Fruit fly (Drosophila melanogaster) whole organism, embryonic: Measurements from ENCODE around the gene HINT1.

Source experiments
- Atf3 ChIP-seq: fragments of 200-800 bp; sonication (Bioruptor generic); optimal IDR thresholded peaks from 3 replicates; lab custom pipeline; 2016; ENCODE audit warnings: missing biosample characterization, missing genetic modification characterization
- C15 ChIP-seq: fragments of 200-800 bp; sonication (Bioruptor generic); IDR thresholded peaks from 3 replicates; pipeline ENCODE4 v1.3.6; 2022; ENCODE audit warnings: missing biosample characterization, missing genetic modification characterization
- CG10321 ChIP-seq: fragments of 200-800 bp; sonication (Bioruptor generic); IDR thresholded peaks from 2 replicates; pipeline ENCODE4 v1.3.6; 2022; ENCODE audit warnings: missing biosample characterization, missing genetic modification characterization
- CG12219 ChIP-seq: fragments of 200-800 bp; sonication (Bioruptor generic); optimal IDR thresholded peaks from 3 replicates; lab custom pipeline; 2018; ENCODE audit warnings: missing biosample characterization, mild to moderate bottlenecking, missing genetic modification characterization
- CG12236 ChIP-seq: fragments of 200-800 bp; sonication (Bioruptor generic); optimal IDR thresholded peaks from 2 replicates; lab custom pipeline; 2016; ENCODE audit warnings: missing biosample characterization, missing genetic modification characterization
- CG12659 ChIP-seq: fragments of 200-800 bp; sonication (Bioruptor generic); optimal IDR thresholded peaks from 3 replicates; lab custom pipeline; 2017; ENCODE audit warnings: mild to moderate bottlenecking, missing biosample characterization, missing genetic modification reagents, missing genetic modification characterization
- CG15601 ChIP-seq: fragments of 200-800 bp; sonication (Bioruptor generic); optimal IDR thresholded peaks from 3 replicates; lab custom pipeline; 2019; ENCODE audit warnings: missing biosample characterization, mild to moderate bottlenecking, missing genetic modification characterization, moderate library complexity
- CG1602 ChIP-seq: fragments of 200-800 bp; sonication (Bioruptor generic); optimal IDR thresholded peaks from 3 replicates; lab custom pipeline; 2016; ENCODE audit warnings: missing biosample characterization, missing genetic modification characterization
- CG1832 ChIP-seq: fragments of 200-800 bp; sonication (Bioruptor generic); optimal IDR thresholded peaks from 2 replicates; lab custom pipeline; 2017; ENCODE audit warnings: missing biosample characterization, mild to moderate bottlenecking, missing genetic modification characterization, inconsistent platforms
- CG2120 ChIP-seq: fragments of 200-800 bp; sonication (Bioruptor generic); optimal IDR thresholded peaks from 3 replicates; lab custom pipeline; 2016; ENCODE audit warnings: missing biosample characterization, missing genetic modification characterization
- CG32767 ChIP-seq: fragments of 200-800 bp; sonication (Bioruptor generic); IDR thresholded peaks from 2 replicates; pipeline ENCODE4 v1.3.6; 2022; ENCODE audit warnings: missing biosample characterization, missing genetic modification characterization
- CG3726 ChIP-seq: fragments of 200-800 bp; sonication (Bioruptor generic); IDR thresholded peaks from 3 replicates; pipeline ENCODE4, ENCODE4 v1.3.6; 2022; ENCODE audit warnings: missing biosample characterization, missing genetic modification characterization
- CG42726 ChIP-seq: fragments of 200-800 bp; sonication (Bioruptor generic); IDR thresholded peaks from 2 replicates; pipeline ENCODE4 v1.3.6; 2022; ENCODE audit warnings: missing biosample characterization, missing genetic modification characterization; ENCODE audit not compliant: partially characterized antibody
- CG4854 ChIP-seq: fragments of 200-800 bp; sonication (Bioruptor generic); optimal IDR thresholded peaks from 2 replicates; lab custom pipeline; 2016; ENCODE audit warnings: missing biosample characterization, missing genetic modification characterization, inconsistent platforms
- CG6175 ChIP-seq: fragments of 200-800 bp; sonication (Bioruptor generic); IDR thresholded peaks from 3 replicates; pipeline ENCODE4 v1.3.6; 2022; ENCODE audit warnings: missing biosample characterization, missing genetic modification characterization
- CG7357 ChIP-seq: fragments of 200-800 bp; sonication (Bioruptor generic); IDR thresholded peaks from 3 replicates; pipeline ENCODE4 v1.3.6; 2022; ENCODE audit warnings: missing biosample characterization, missing genetic modification characterization
- CG7745 ChIP-seq: fragments of 200-800 bp; sonication (Bioruptor generic); optimal IDR thresholded peaks from 2 replicates; lab custom pipeline; 2018; ENCODE audit warnings: missing biosample characterization, mild to moderate bottlenecking, missing genetic modification characterization, moderate library complexity
- CG8290 ChIP-seq, 3 experiments: fragments of 200-800 bp; sonication (Bioruptor generic); optimal IDR thresholded peaks; 2 replicates each; lab custom pipeline; 2016 to 2019; ENCODE audit warnings: missing biosample characterization in 3 of 3, missing genetic modification characterization in 3 of 3, mild to moderate bottlenecking in 2 of 3, moderate library complexity in 1 of 3
- Dfd ChIP-seq, 2 experiments: fragments of >200 bp; optimal IDR thresholded peaks; 2 replicates each; lab custom pipeline; 2017; ENCODE audit warnings: missing biosample characterization in 2 of 2, missing genetic modification characterization in 2 of 2
- Dip3 ChIP-seq: fragments of 200-800 bp; sonication (Bioruptor generic); optimal IDR thresholded peaks from 3 replicates; lab custom pipeline; 2016; ENCODE audit warnings: missing biosample characterization, missing genetic modification characterization
- Ets65A ChIP-seq: fragments of 200-800 bp; sonication (Bioruptor generic); peaks from one replicate; lab custom pipeline; 2016; ENCODE audit warnings: missing biosample characterization, missing genetic modification characterization
- Fer3 ChIP-seq: fragments of 200-800 bp; sonication (Bioruptor generic); optimal IDR thresholded peaks from 2 replicates; lab custom pipeline; 2018; ENCODE audit warnings: missing biosample characterization, mild to moderate bottlenecking, missing genetic modification characterization, moderate library complexity
- GATAe ChIP-seq: fragments of 200-800 bp; sonication (Bioruptor generic); conservative IDR thresholded peaks from 2 replicates; pipeline ENCODE4 v1.3.6; 2022; ENCODE audit warnings: missing biosample characterization, missing genetic modification characterization
- HLH54F ChIP-seq: fragments of 200-800 bp; sonication (Bioruptor generic); optimal IDR thresholded peaks from 3 replicates; lab custom pipeline; 2016; ENCODE audit warnings: missing biosample characterization, missing genetic modification characterization
- Lim3 ChIP-seq: fragments of 200-800 bp; sonication (Bioruptor generic); IDR thresholded peaks from 2 replicates; pipeline ENCODE4 v1.3.6; 2022; ENCODE audit warnings: missing biosample characterization, missing genetic modification characterization
- Max ChIP-seq: fragments of 200-800 bp; sonication (Bioruptor generic); optimal IDR thresholded peaks from 2 replicates; lab custom pipeline; 2016; ENCODE audit warnings: missing biosample characterization, mild to moderate bottlenecking, missing genetic modification characterization
- Med ChIP-seq: fragments of 200-800 bp; sonication (Bioruptor generic); peaks from one replicate; lab custom pipeline; 2016; ENCODE audit warnings: missing biosample characterization, missing genetic modification characterization, mild to moderate bottlenecking, inconsistent platforms, moderate library complexity
- Mes4 ChIP-seq: fragments of 200-800 bp; sonication (Bioruptor generic); optimal IDR thresholded peaks from 2 replicates; lab custom pipeline; 2016; ENCODE audit warnings: missing biosample characterization, missing genetic modification characterization
- Oli ChIP-seq: fragments of 200-800 bp; sonication (Bioruptor generic); optimal IDR thresholded peaks from 2 replicates; lab custom pipeline; 2018; ENCODE audit warnings: missing biosample characterization, mild to moderate bottlenecking, missing genetic modification characterization, moderate library complexity
- Pdp1 ChIP-seq, 2 experiments: fragments of 200-800 bp; sonication (Bioruptor generic); optimal IDR thresholded peaks; 3 replicates each; lab custom pipeline; 2016; ENCODE audit warnings: missing biosample characterization in 2 of 2, missing genetic modification characterization in 2 of 2, mild to moderate bottlenecking in 1 of 2, moderate library complexity in 1 of 2
- aop ChIP-seq: fragments of 200-800 bp; sonication (Bioruptor generic); IDR thresholded peaks from 2 replicates; pipeline ENCODE4 v1.3.6; 2022; ENCODE audit warnings: missing biosample characterization, missing genetic modification characterization
- corto ChIP-seq: fragments of 200-800 bp; sonication (Bioruptor generic); optimal IDR thresholded peaks from 2 replicates; lab custom pipeline; 2016; ENCODE audit warnings: missing biosample characterization, mild to moderate bottlenecking, missing genetic modification characterization, moderate library complexity
- croc ChIP-seq: fragments of 200-800 bp; sonication (Bioruptor generic); conservative IDR thresholded peaks from 3 replicates; pipeline ENCODE4 v1.3.6; 2022; ENCODE audit warnings: missing biosample characterization, missing genetic modification characterization
- hkb ChIP-seq, 2 experiments: fragments of 200-800 bp in 1 of 2; fragments of >200 bp in 1 of 2; sonication (Bioruptor generic) in 1 of 2; IDR thresholded peaks in 1 of 2; optimal IDR thresholded peaks in 1 of 2; 2 replicates each; pipeline versions ENCODE4 v1.3.6 to Lab custom; 2017 to 2022; ENCODE audit warnings: missing biosample characterization in 1 of 2, missing genetic modification characterization in 1 of 2
- kay ChIP-seq: fragments of 200-800 bp; sonication (Bioruptor generic); optimal IDR thresholded peaks from 2 replicates; lab custom pipeline; 2016; ENCODE audit warnings: missing biosample characterization, missing genetic modification characterization
- maf-S ChIP-seq: fragments of 200-800 bp; sonication (Bioruptor generic); optimal IDR thresholded peaks from 2 replicates; lab custom pipeline; 2016; ENCODE audit warnings: missing biosample characterization, missing genetic modification characterization
- onecut ChIP-seq: fragments of 200-800 bp; sonication (Bioruptor generic); IDR thresholded peaks from 2 replicates; pipeline ENCODE4 v1.3.6; 2022; ENCODE audit warnings: missing biosample characterization, missing genetic modification characterization
- pan ChIP-seq, 4 experiments: fragments of >200 bp in 3 of 4; fragments of 200-800 bp in 1 of 4; sonication (Bioruptor generic) in 1 of 4; optimal IDR thresholded peaks in 3 of 4; IDR thresholded peaks in 1 of 4; 2 replicates each; pipeline versions ENCODE4 v1.3.6 to Lab custom; 2017 to 2022; ENCODE audit warnings: missing biosample characterization in 2 of 4, missing genetic modification characterization in 2 of 4, mixed read lengths in 1 of 4
- rib ChIP-seq: fragments of 200-800 bp; sonication (Bioruptor generic); IDR thresholded peaks from 2 replicates; pipeline ENCODE4 v1.3.6; 2022; ENCODE audit warnings: missing biosample characterization, missing genetic modification characterization
- scrt ChIP-seq: fragments of 200-800 bp; sonication (Bioruptor generic); optimal IDR thresholded peaks from 2 replicates; lab custom pipeline; 2018; ENCODE audit warnings: missing biosample characterization, mild to moderate bottlenecking, missing genetic modification characterization, moderate library complexity
- sens-2 ChIP-seq: fragments of 200-800 bp; sonication (Bioruptor generic); IDR thresholded peaks from 2 replicates; pipeline ENCODE4 v1.3.6; 2022; ENCODE audit warnings: missing biosample characterization, missing genetic modification characterization
- shn ChIP-seq: fragments of 200-800 bp; sonication (Bioruptor generic); optimal IDR thresholded peaks from 3 replicates; lab custom pipeline; 2016; ENCODE audit warnings: missing biosample characterization, missing genetic modification characterization
- sna ChIP-seq: fragments of 200-800 bp; sonication (Bioruptor generic); IDR thresholded peaks from 2 replicates; pipeline ENCODE4 v1.3.6; 2022; ENCODE audit warnings: missing biosample characterization, missing genetic modification characterization; ENCODE audit not compliant: partially characterized antibody
- sr ChIP-seq: fragments of 200-800 bp; sonication (Bioruptor generic); IDR thresholded peaks from 3 replicates; pipeline ENCODE4 v1.3.6; 2022; ENCODE audit warnings: missing biosample characterization, missing genetic modification characterization
- zen2 ChIP-seq: fragments of 200-800 bp; sonication (Bioruptor generic); IDR thresholded peaks from 3 replicates; pipeline ENCODE4 v1.3.6; 2022; ENCODE audit warnings: missing biosample characterization, missing genetic modification characterization; ENCODE audit not compliant: partially characterized antibody

Gene HINT1

dm6 chr2L:2760288-2760687 lies 9.6 kb upstream of the HINT1 start:
- TF ChIP-seq sr (GFP tag; lab: Robert Waterston, UW) (0 out of 3 replicates have a peak, but pooled peaks have one; percentile 12), Ets65A (GFP tag; lab: Kevin White, UChicago) (peak; percentile 67), Med (GFP tag; lab: Kevin White, UChicago) (peak; percentile 36), aop (GFP tag; lab: Robert Waterston, UW) (peak; percentile 29; the same call in 1 of the 2 replicates), pan (optimal IDR thresholded peaks at IDR 0.05; lab: Kevin White, UChicago) (no peak), pan (GFP tag; optimal IDR thresholded peaks at IDR 0.05 in 1 of 2, IDR thresholded peaks at IDR 0.05 in 1 of 2) (peak in 1 of 2 experiments; percentile 24), zen2 (GFP tag; lab: Robert Waterston, UW) (0 out of 3 replicates have a peak, but pooled peaks have one; percentile 12), CG15601 (no peak), corto (GFP tag; lab: Kevin White, UChicago) (no peak), CG42726 (GFP tag; lab: Robert Waterston, UW) (0 out of 2 replicates have a peak, but pooled peaks have one; percentile 21), sna (GFP tag; lab: Robert Waterston, UW) (no peak), CG3726 (GFP tag; lab: Robert Waterston, UW) (0 out of 3 replicates have a peak, but pooled peaks have one; percentile 54), sens-2 (no peak), rib (GFP tag; lab: Robert Waterston, UW) (no peak), C15 (GFP tag; lab: Robert Waterston, UW) (no peak)
- TF ChIP-seq, all 482 proteins: peak for 8

- TF ChIP-seq Oli (tag; lab: Kevin White, UChicago): peak; percentile 94
- TF ChIP-seq Atf3 (GFP tag; lab: Kevin White, UChicago): peak; percentile 86
- TF ChIP-seq pan (optimal IDR thresholded peaks at IDR 0.05; lab: Kevin White, UChicago): no peak
- peak in 1 of 2 experiments; percentile 88 for TF ChIP-seq pan (GFP tag; optimal IDR thresholded peaks at IDR 0.05 in 1 of 2, IDR thresholded peaks at IDR 0.05 in 1 of 2)
- TF ChIP-seq CG8290 (GFP tag; optimal IDR thresholded peaks at IDR 0.05; lab: Kevin White, UChicago): peak; percentile 77
- peak; percentile 26 to 61 for TF ChIP-seq CG8290 (tag; optimal IDR thresholded peaks at IDR 0.05; lab: Kevin White, UChicago)
- peak; percentile 83 for TF ChIP-seq CG12219 (GFP tag; lab: Kevin White, UChicago)
- TF ChIP-seq Mes4 (GFP tag; lab: Kevin White, UChicago): peak; percentile 77
- peak; percentile 80 for TF ChIP-seq onecut (GFP tag; lab: Robert Waterston, UW)
- peak; percentile 93 for TF ChIP-seq HLH54F (GFP tag; lab: Kevin White, UChicago)
- TF ChIP-seq Max (GFP tag; lab: Kevin White, UChicago): peak; percentile 91
- peak; percentile 93 for TF ChIP-seq Fer3 (tag; lab: Kevin White, UChicago)
- peak; percentile 80 for TF ChIP-seq GATAe (GFP tag; lab: Robert Waterston, UW)
- 0 out of 2 replicates have a peak, but pooled peaks have one; percentile 58 for TF ChIP-seq Lim3 (GFP tag; lab: Robert Waterston, UW)
- TF ChIP-seq CG4854 (GFP tag; lab: Kevin White, UChicago): peak; percentile 72
- TF ChIP-seq CG12659: peak; percentile 95
- TF ChIP-seq CG3726 (GFP tag; lab: Robert Waterston, UW): peak; percentile 82; the same call in 2 of the 3 replicates
- TF ChIP-seq CG6175: peak; percentile 60
- peak; percentile 89 for TF ChIP-seq maf-S (GFP tag; lab: Kevin White, UChicago)
- TF ChIP-seq CG1602 (GFP tag; lab: Kevin White, UChicago): peak; percentile 92
- peak; percentile 90 for TF ChIP-seq scrt
- TF ChIP-seq hkb (optimal IDR thresholded peaks at IDR 0.05; lab: Kevin White, UChicago): peak; percentile 40
- TF ChIP-seq hkb (GFP tag; IDR thresholded peaks at IDR 0.05; lab: Robert Waterston, UW): peak; percentile 91
- peak; percentile 89 for TF ChIP-seq CG32767 (GFP tag; lab: Robert Waterston, UW)
- peak; percentile 84; the same call in 2 of the 3 replicates for TF ChIP-seq CG7357
- peak; percentile 94 for TF ChIP-seq CG2120 (GFP tag; lab: Kevin White, UChicago)
- peak; percentile 92 for TF ChIP-seq kay (GFP tag; lab: Kevin White, UChicago)
- TF ChIP-seq Dfd (GFP tag; optimal IDR thresholded peaks at IDR 0.05; lab: Kevin White, UChicago): no peak
- peak; percentile 93 for TF ChIP-seq Dip3
- TF ChIP-seq Pdp1 (GFP tag; optimal IDR thresholded peaks at IDR 0.05; lab: Kevin White, UChicago): peak; percentile 78 to 91
- TF ChIP-seq CG1832 (GFP tag; lab: Kevin White, UChicago): no peak
- TF ChIP-seq CG10321: peak; percentile 61
- TF ChIP-seq croc (GFP tag; lab: Robert Waterston, UW): peak; percentile 83
- peak; percentile 54 for TF ChIP-seq CG12236
- peak; percentile 93 for TF ChIP-seq shn
- TF ChIP-seq CG7745 (tag; lab: Kevin White, UChicago): no peak
Observed at dm6 chr2L:2765659-2766373, 4.1 kb upstream of the HINT1 start, which contains the start of the genes Snx21 and aph-1. TSS of gene Snx21 (minus strand) at chr2L:2765665. TSS of gene aph-1 (plus strand) at chr2L:2766233.
